Worm (Caenorhabditis elegans): ENCODE data around the gene npp-23.
A peak's percentile ranks its signal among the peaks of the same experiment; 100 is the strongest.

The npp-23 gene

ce11 chrIV:8879810-8880209 lies 10.3 kb upstream of the npp-23 start, which contains the start of gene npax-4:
Gene npax-4, minus strand, starts transcription at chrIV:8879910.
- TF ChIP-seq snpc-4 (tag; optimal IDR thresholded peaks at IDR 0.05): no peak
- TF ChIP-seq nhr-102 (tag; optimal IDR thresholded peaks at IDR 0.05): no peak
- no peak for TF ChIP-seq jun-1 (tag; optimal IDR thresholded peaks at IDR 0.05)
- no peak for TF ChIP-seq fkh-10 (GFP tag; optimal IDR thresholded peaks at IDR 0.05)
- TF ChIP-seq dmd-6 (GFP tag; IDR thresholded peaks at IDR 0.05): no peak
- no peak for TF ChIP-seq zfp-3 (GFP tag; conservative IDR thresholded peaks at IDR 0.05)
- TF ChIP-seq nhr-77 (tag; optimal IDR thresholded peaks at IDR 0.05): no peak
- TF ChIP-seq daf-19 (GFP tag; conservative IDR thresholded peaks at IDR 0.05): no peak
- no peak for TF ChIP-seq daf-8 (GFP tag; IDR thresholded peaks at IDR 0.05)
- TF ChIP-seq madf-5 (GFP tag; IDR thresholded peaks at IDR 0.05): no peak
- no peak for TF ChIP-seq daf-12 (tag; optimal IDR thresholded peaks at IDR 0.05)
- no peak for TF ChIP-seq nhr-11 (tag; optimal IDR thresholded peaks at IDR 0.05)

- TF ChIP-seq unc-130 (GFP tag; optimal IDR thresholded peaks at IDR 0.05) (no peak), ztf-7 (tag; optimal IDR thresholded peaks at IDR 0.05) (no peak), unc-62 (GFP tag; optimal IDR thresholded peaks at IDR 0.05 in 1 of 2) (peak in 1 of 2 experiments; percentile 23), unc-62 (tag; optimal IDR thresholded peaks at IDR 0.05) (no peak), T20F7.1 (GFP tag; optimal IDR thresholded peaks at IDR 0.05) (no peak), nhr-11 (tag; optimal IDR thresholded peaks at IDR 0.05) (no peak)
These were observed 4.4 kb upstream of the npp-23 start, which contains the start of gene hdl-2 for ce11 chrIV:8873847-8874246. Gene hdl-2, plus strand, starts transcription at chrIV:8874147.

- TF ChIP-seq nhr-77 (tag; optimal IDR thresholded peaks at IDR 0.05) (no peak), mxl-2 (GFP tag; conservative IDR thresholded peaks at IDR 0.05) (no peak), unc-39 (tag; optimal IDR thresholded peaks at IDR 0.05) (no peak), madf-5 (GFP tag; IDR thresholded peaks at IDR 0.05) (no peak)
These were observed 3.5 kb upstream of the npp-23 start, which contains the start of gene C09G9.3 for ce11 chrIV:8872958-8873357. Gene C09G9.3, minus strand, starts transcription at chrIV:8873058.

ce11 chrIV:8867562-8867961 lies 1.9 kb downstream of the npp-23 start:
- TF ChIP-seq nhr-28 (tag; optimal IDR thresholded peaks at IDR 0.05) (peak; percentile 67), snpc-4 (tag; optimal IDR thresholded peaks at IDR 0.05) (no peak), hlh-11 (tag; optimal IDR thresholded peaks at IDR 0.05) (peak; percentile 46), nhr-77 (tag; optimal IDR thresholded peaks at IDR 0.05) (peak; percentile 23), madf-9 (GFP tag; conservative IDR thresholded peaks at IDR 0.05) (no peak), T20F7.1 (GFP tag; optimal IDR thresholded peaks at IDR 0.05) (no peak), dpl-1 (GFP tag; optimal IDR thresholded peaks at IDR 0.05) (peak; percentile 13), lir-3 (tag; optimal IDR thresholded peaks at IDR 0.05) (no peak), spr-1 (tag; optimal IDR thresholded peaks at IDR 0.05) (no peak), dve-1 (tag; optimal IDR thresholded peaks at IDR 0.05; ENCODE audit: insufficient read depth) (peak; percentile 45), hlh-30 (tag; optimal IDR thresholded peaks at IDR 0.05; ENCODE audit: insufficient read depth) (peak; percentile 13), daf-16 (GFP tag; optimal IDR thresholded peaks at IDR 0.05) (no peak), daf-16 (tag; optimal IDR thresholded peaks at IDR 0.05) (peak; percentile 26)

ce11 chrIV:8866092-8866491 lies 3.4 kb downstream of the npp-23 start:
- TF ChIP-seq hlh-11 (tag; optimal IDR thresholded peaks at IDR 0.05) (peak; percentile 96), mep-1 (tag; optimal IDR thresholded peaks at IDR 0.05) (peak; percentile 83), attf-4 (tag; optimal IDR thresholded peaks at IDR 0.05) (no peak), dpl-1 (GFP tag; optimal IDR thresholded peaks at IDR 0.05) (peak; percentile 64), hmg-1.1 (GFP tag; IDR thresholded peaks at IDR 0.05) (peak; percentile 59; the same call in 1 of the 2 replicates), aha-1 (tag) (peak; percentile 98), nhr-11 (tag; optimal IDR thresholded peaks at IDR 0.05) (peak; percentile 81), lin-15B (tag; optimal IDR thresholded peaks at IDR 0.05) (no peak), ces-1 (GFP tag; optimal IDR thresholded peaks at IDR 0.05) (no peak), hif-1 (tag; optimal IDR thresholded peaks at IDR 0.05) (peak in 1 of 2 experiments; percentile 42), F37D6.2 (tag; optimal IDR thresholded peaks at IDR 0.05) (no peak), pqm-1 (tag; optimal IDR thresholded peaks at IDR 0.05) (peak; percentile 90), hlh-30 (tag; optimal IDR thresholded peaks at IDR 0.05; ENCODE audit: insufficient read depth) (peak; percentile 79), nhr-48 (tag; optimal IDR thresholded peaks at IDR 0.05) (peak; percentile 35), lsy-2 (tag; optimal IDR thresholded peaks at IDR 0.05) (peak in 1 of 2 experiments; percentile 62), F10B5.3 (tag; optimal IDR thresholded peaks at IDR 0.05) (no peak), pha-4 (GFP tag; IDR thresholded peaks at IDR 0.05) (peak; percentile 38; the same call in 1 of the 2 replicates), pha-4 (tag; optimal IDR thresholded peaks at IDR 0.05) (peak; percentile 62), nhr-77 (tag; optimal IDR thresholded peaks at IDR 0.05) (peak; percentile 74), nhr-28 (tag; optimal IDR thresholded peaks at IDR 0.05) (peak; percentile 90), mes-2 (tag; optimal IDR thresholded peaks at IDR 0.05; ENCODE audit: poor library complexity, severe bottlenecking) (peak; percentile 14), snpc-4 (tag; optimal IDR thresholded peaks at IDR 0.05) (no peak)

Data from whole organism, L4 larva.